Worm (Caenorhabditis elegans): ENCODE results near the gene ulp-3.
A peak's percentile ranks its signal among the peaks of the same experiment; 100 is the strongest.

Gene ulp-3

DNA sequence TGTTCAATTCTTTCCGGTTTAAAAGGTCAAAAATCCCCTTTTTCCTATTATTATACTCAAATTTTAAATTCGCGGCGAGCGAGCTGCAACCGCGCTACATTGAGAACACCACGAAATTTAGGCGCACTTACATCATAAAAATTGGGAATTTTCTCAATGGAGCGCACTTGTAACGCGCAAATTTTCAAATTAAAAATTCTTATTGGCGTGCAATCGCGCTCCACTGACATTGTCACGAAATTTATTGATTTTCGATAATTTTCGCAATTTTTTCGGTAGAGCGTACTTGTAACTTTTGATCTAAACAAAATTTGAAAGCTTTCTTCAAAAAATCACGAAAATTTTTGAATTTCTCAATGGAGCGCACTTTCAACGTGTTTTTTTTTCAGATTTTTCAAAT lies at the start of gene ulp-3:
TSS of gene ulp-3 (plus strand) at position 388 of the 400 bp plus-strand sequence.
- TF ChIP-seq ceh-43 (GFP tag; optimal IDR thresholded peaks at IDR 0.05) (no peak), lsy-2 (tag; optimal IDR thresholded peaks at IDR 0.05) (no peak), mab-5 (tag; optimal IDR thresholded peaks at IDR 0.05) (no peak), sem-2 (GFP tag; optimal IDR thresholded peaks at IDR 0.05) (no peak), sptf-1 (tag; optimal IDR thresholded peaks at IDR 0.05) (no peak), unc-120 (tag; optimal IDR thresholded peaks at IDR 0.05; ENCODE audit: poor library complexity, severe bottlenecking) (no peak), ceh-39 (tag; optimal IDR thresholded peaks at IDR 0.05) (no peak), elt-1 (tag; optimal IDR thresholded peaks at IDR 0.05; ENCODE audit: borderline replicate concordance, insufficient read depth) (no peak), nhr-237 (tag; optimal IDR thresholded peaks at IDR 0.05) (no peak), drap-1 (GFP tag; optimal IDR thresholded peaks at IDR 0.05) (no peak), tbx-8 (GFP tag; optimal IDR thresholded peaks at IDR 0.05) (no peak), nhr-12 (tag; optimal IDR thresholded peaks at IDR 0.05) (no peak), flh-1 (GFP tag; optimal IDR thresholded peaks at IDR 0.05) (no peak), ham-2 (GFP tag; optimal IDR thresholded peaks at IDR 0.05) (no peak), elt-3 (tag; optimal IDR thresholded peaks at IDR 0.05) (no peak), unc-39 (tag; optimal IDR thresholded peaks at IDR 0.05) (no peak)

DNA sequence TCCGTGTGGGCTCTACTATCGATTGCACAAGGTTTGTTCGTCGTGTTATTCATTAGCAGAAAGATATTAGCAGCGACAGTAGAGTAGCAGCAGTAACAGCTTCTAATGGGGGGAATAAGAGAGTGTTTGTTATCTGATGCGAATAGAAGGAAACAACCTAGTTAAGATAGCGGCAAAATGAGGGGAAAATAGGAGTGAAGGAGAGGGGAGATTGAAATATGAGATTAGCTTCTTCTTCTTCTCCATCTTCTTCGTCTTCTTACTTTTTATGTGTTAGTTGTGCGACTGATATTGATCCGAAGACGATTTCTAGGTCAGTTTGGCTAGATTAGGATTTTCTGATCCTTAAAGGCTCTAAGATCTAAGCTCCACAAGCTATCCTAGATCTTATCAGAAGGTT lies 48.5 kb upstream of the ulp-3 start:
- TF ChIP-seq ham-2 (GFP tag; optimal IDR thresholded peaks at IDR 0.05) (peak; percentile 42), elt-1 (tag; optimal IDR thresholded peaks at IDR 0.05; ENCODE audit: borderline replicate concordance, insufficient read depth) (peak; percentile 91), unc-62 (GFP tag; optimal IDR thresholded peaks at IDR 0.05) (no peak)

DNA sequence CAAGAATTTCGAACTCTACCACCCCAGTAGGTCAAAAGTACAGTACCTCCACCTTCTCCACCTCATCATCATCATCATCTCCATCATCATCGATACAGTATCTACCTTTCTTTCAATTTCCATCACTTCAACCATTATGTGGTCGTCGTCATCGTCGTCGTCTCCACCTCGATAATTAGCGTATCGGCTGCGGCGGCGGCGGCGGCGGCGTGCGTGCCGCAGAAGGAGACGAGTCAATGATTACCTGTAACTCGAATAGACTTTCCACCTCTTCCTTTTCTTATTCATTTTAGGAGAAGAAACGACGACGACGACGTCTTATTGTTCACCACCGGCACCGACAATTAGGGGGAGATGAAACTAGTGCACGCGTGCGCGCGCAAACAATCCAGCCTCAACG lies 47.9 kb upstream of the ulp-3 start:
- no peak for TF ChIP-seq sptf-1 (tag; optimal IDR thresholded peaks at IDR 0.05)
- no peak for TF ChIP-seq unc-62 (GFP tag; optimal IDR thresholded peaks at IDR 0.05)
- no peak for TF ChIP-seq mep-1 (tag; optimal IDR thresholded peaks at IDR 0.05)
- TF ChIP-seq tbx-8 (GFP tag; optimal IDR thresholded peaks at IDR 0.05) = no peak
- TF ChIP-seq ces-1 (GFP tag; optimal IDR thresholded peaks at IDR 0.05) = no peak
- no peak for TF ChIP-seq ceh-39 (tag; optimal IDR thresholded peaks at IDR 0.05)
- TF ChIP-seq ceh-43 (GFP tag; optimal IDR thresholded peaks at IDR 0.05) = no peak
- TF ChIP-seq unc-120 (tag; optimal IDR thresholded peaks at IDR 0.05; ENCODE audit: poor library complexity, severe bottlenecking) = no peak
- no peak for TF ChIP-seq M03D4.4 (tag; optimal IDR thresholded peaks at IDR 0.05)
- TF ChIP-seq ztf-11 (tag; optimal IDR thresholded peaks at IDR 0.05) = no peak
- no peak for TF ChIP-seq pha-4 (tag; optimal IDR thresholded peaks at IDR 0.05)

DNA sequence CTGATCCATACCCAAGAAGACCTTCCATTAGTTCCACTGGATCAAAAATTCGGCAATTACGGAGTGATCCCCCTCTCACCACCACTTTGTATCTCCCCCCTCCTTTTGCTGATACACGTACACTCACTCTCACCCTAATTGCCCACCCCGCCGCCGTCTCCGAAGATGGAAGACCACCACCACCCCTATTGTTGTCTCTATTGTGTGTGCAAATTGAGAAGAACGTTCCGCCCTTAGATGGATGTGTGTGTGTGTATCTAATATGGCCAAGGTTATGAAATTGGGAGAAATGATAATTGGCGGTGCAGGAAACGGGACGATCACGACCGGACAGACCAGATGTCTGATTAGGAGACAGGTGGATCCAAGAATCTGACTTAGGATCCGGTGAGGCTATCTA lies 47.2 kb upstream of the ulp-3 start:
- TF ChIP-seq sptf-1 (tag; optimal IDR thresholded peaks at IDR 0.05) (no peak), M03D4.4 (tag; optimal IDR thresholded peaks at IDR 0.05) (no peak), cnd-1 (tag; optimal IDR thresholded peaks at IDR 0.05) (peak; percentile 5), ceh-43 (GFP tag; optimal IDR thresholded peaks at IDR 0.05) (peak; percentile 56), mls-2 (tag; optimal IDR thresholded peaks at IDR 0.05) (no peak)

DNA sequence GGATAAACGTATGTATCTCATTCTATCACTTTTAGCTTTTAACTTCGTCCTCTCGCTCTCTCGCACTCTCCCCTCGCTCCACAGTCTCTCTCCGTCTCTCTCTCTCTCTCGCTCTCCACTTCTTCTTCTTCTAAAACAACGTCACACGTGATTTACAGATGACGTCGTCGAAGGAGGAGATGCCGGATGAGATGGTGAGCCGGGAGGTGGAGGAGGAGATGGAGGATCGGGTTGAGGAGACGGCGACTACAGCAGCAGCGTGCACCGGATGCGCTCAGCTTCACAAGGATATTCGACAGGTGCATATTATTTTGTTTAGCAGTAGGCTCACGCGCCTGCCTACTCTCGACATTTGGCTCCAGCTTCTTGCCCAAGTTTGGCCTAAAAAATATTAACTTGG lies 45.6 kb upstream of the ulp-3 start, which contains the start of gene elt-6:
TSS of gene elt-6 (plus strand) at position 159 of the 400 bp plus-strand sequence.
- TF ChIP-seq ceh-43 (GFP tag; optimal IDR thresholded peaks at IDR 0.05) = no peak

DNA sequence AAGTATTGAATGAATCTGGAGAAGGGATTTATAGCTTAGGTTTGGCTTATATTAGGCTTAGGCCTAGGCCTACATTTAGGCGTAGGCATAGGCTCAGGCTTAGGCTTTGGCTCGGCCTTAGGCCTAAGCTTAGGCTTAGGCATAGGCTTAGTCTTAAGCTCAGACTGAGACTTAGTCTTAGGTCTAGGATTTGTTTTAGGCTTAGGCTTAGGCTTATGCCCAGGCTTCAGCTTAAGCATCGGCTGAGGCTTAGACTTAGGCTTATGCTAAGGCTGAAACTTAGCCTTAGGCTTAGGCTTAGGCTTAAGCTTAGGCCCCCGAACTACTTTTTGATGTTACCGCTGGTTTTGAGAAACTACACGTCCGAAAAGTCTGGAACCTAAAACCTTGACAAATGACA lies 42.9 kb upstream of the ulp-3 start:
- TF ChIP-seq ceh-43 (GFP tag; optimal IDR thresholded peaks at IDR 0.05) (no peak), ztf-11 (tag; optimal IDR thresholded peaks at IDR 0.05) (no peak), ceh-39 (tag; optimal IDR thresholded peaks at IDR 0.05) (no peak), nhr-237 (tag; optimal IDR thresholded peaks at IDR 0.05) (no peak), snpc-4 (tag; optimal IDR thresholded peaks at IDR 0.05) (no peak), mab-5 (tag; optimal IDR thresholded peaks at IDR 0.05) (no peak), zip-8 (tag; optimal IDR thresholded peaks at IDR 0.05) (no peak), cnd-1 (tag; optimal IDR thresholded peaks at IDR 0.05) (no peak), nhr-28 (tag; optimal IDR thresholded peaks at IDR 0.05) (no peak), M03D4.4 (tag; optimal IDR thresholded peaks at IDR 0.05) (no peak), tbx-8 (GFP tag; optimal IDR thresholded peaks at IDR 0.05) (no peak), ham-2 (GFP tag; optimal IDR thresholded peaks at IDR 0.05) (no peak), sptf-1 (tag; optimal IDR thresholded peaks at IDR 0.05) (no peak)

DNA sequence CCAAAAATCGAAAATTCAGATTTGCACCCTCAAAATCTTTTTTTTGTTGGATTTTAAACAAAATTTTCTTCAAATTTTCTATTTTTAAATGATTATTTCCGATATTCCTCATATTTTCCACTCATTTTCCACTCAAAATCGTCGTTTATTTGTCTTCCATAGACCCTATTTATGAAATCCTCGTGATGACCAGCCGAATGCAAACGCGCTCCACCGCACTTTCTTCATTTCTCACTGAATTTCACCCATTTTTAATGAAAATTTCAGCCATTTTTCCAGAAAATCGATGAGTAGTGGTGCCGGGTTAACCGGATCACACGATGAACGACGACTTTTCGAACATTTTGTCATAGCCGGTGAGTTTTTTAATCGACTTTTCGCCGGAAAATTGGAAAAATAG lies 39.7 kb upstream of the ulp-3 start, which contains the start of gene denn-4:
TSS of gene denn-4 (plus strand) at position 280 of the 400 bp plus-strand sequence.
- TF ChIP-seq drap-1 (GFP tag; optimal IDR thresholded peaks at IDR 0.05) (no peak), sem-2 (GFP tag; optimal IDR thresholded peaks at IDR 0.05) (no peak), ces-1 (GFP tag; optimal IDR thresholded peaks at IDR 0.05) (no peak), cnd-1 (tag; optimal IDR thresholded peaks at IDR 0.05) (no peak), bed-3 (GFP tag; optimal IDR thresholded peaks at IDR 0.05) (no peak), elt-1 (tag; optimal IDR thresholded peaks at IDR 0.05; ENCODE audit: borderline replicate concordance, insufficient read depth) (no peak), blmp-1 (tag; optimal IDR thresholded peaks at IDR 0.05) (no peak), lsy-2 (tag; optimal IDR thresholded peaks at IDR 0.05) (no peak), unc-39 (tag; optimal IDR thresholded peaks at IDR 0.05) (no peak)

Measured in whole organism, mixed stage, embryonic.